Worm (Caenorhabditis elegans): ENCODE data around the gene F20D6.9.

DNA sequence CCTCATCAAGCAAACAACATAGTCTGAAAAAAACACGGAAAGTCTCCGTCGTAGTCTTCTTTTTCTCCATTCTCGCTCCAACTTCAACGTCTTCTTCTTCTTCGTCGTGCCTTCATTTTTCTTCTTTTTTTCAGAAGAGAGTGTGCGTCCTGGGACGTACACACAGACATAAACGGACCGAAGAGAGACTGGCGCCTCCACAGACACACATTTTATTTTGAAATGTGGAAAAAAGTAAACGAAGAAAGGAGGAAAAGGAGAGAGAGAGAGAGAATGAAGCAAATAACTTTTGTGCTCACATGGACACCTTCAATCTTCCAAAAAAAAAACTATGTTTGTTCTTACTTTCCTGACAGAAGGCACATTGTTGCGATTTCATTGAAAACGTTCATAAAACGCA, 37.9 kb upstream of the F20D6.9 start:
- TF ChIP-seq flt-1 (GFP tag; IDR thresholded peaks at IDR 0.05): no peak
- no peak for TF ChIP-seq klf-2 (GFP tag; conservative IDR thresholded peaks at IDR 0.05)
- no peak for TF ChIP-seq med-1 (GFP tag; optimal IDR thresholded peaks at IDR 0.05; ENCODE audit: insufficient read depth)
- no peak for TF ChIP-seq tab-1 (GFP tag; IDR thresholded peaks at IDR 0.05)
- no peak for TF ChIP-seq ref-1 (GFP tag; conservative IDR thresholded peaks at IDR 0.05)
- no peak for TF ChIP-seq cog-1 (tag; optimal IDR thresholded peaks at IDR 0.05)
- no peak for TF ChIP-seq ztf-29 (GFP tag; IDR thresholded peaks at IDR 0.05)
- no peak for TF ChIP-seq ztf-23 (GFP tag; IDR thresholded peaks at IDR 0.05)
- TF ChIP-seq T22C8.4 (GFP tag; IDR thresholded peaks at IDR 0.05): no peak

Measured in whole organism, midembryonic.